Worm (Caenorhabditis elegans): ENCODE results near the gene sru-3.

- TF ChIP-seq lin-35 (GFP tag; optimal IDR thresholded peaks at IDR 0.05) (no peak), tbx-9 (tag; optimal IDR thresholded peaks at IDR 0.05; ENCODE audit: borderline replicate concordance) (no peak), nfya-2 (GFP tag; IDR thresholded peaks at IDR 0.05) (no peak), rec-8 (tag; optimal IDR thresholded peaks at IDR 0.05) (no peak), nhr-90 (tag; optimal IDR thresholded peaks at IDR 0.05) (no peak), nhr-27 (tag; optimal IDR thresholded peaks at IDR 0.05) (no peak), hmg-20 (GFP tag; IDR thresholded peaks at IDR 0.05) (no peak)
These were observed 24.2 kb downstream of the sru-3 start for ce11 chrIV:9520629-9521028.

Measured in whole organism, young adult.